Fruit fly (Drosophila melanogaster): ENCODE measurements around the gene CG7606.

- no peak for TF ChIP-seq Eip75B (GFP tag; optimal IDR thresholded peaks at IDR 0.05)
- no peak for TF ChIP-seq CG11294 (GFP tag; IDR thresholded peaks at IDR 0.05)
Observed at dm6 chr3R:17644019-17644418, 47.7 kb downstream of the CG7606 start.
